Fruit fly (Drosophila melanogaster) whole organism, embryonic: ENCODE measurements around the gene CG7248.

Experiments used
- ATbp ChIP-seq: fragments of 200-800 bp; sonication (Bioruptor generic); optimal IDR thresholded peaks from 2 replicates; lab custom pipeline; 2017; ENCODE audit warnings: missing biosample characterization, mild to moderate bottlenecking, missing genetic modification characterization, missing genetic modification reagents
- CG10979 ChIP-seq: fragments of 200-800 bp; sonication (Bioruptor generic); optimal IDR thresholded peaks from 2 replicates; lab custom pipeline; 2018; ENCODE audit warnings: missing biosample characterization, mild to moderate bottlenecking, missing genetic modification characterization, moderate library complexity
- CG11456 ChIP-seq: fragments of 200-800 bp; sonication (Bioruptor generic); IDR thresholded peaks from 3 replicates; pipeline ENCODE4 v1.3.6; 2022; ENCODE audit warnings: missing biosample characterization, missing genetic modification characterization
- CG14014 ChIP-seq: fragments of 200-800 bp; sonication (Bioruptor generic); IDR thresholded peaks from 2 replicates; pipeline ENCODE4 v1.3.6; 2022; ENCODE audit warnings: missing biosample characterization, missing genetic modification characterization
- CG14860 ChIP-seq: fragments of 200-800 bp; sonication (Bioruptor generic); IDR thresholded peaks from 3 replicates; pipeline ENCODE4 v1.3.6; 2022; ENCODE audit warnings: missing biosample characterization, missing genetic modification characterization; ENCODE audit not compliant: partially characterized antibody
- CG15696 ChIP-seq: fragments of 200-800 bp; sonication (Bioruptor generic); optimal IDR thresholded peaks from 2 replicates; lab custom pipeline; 2019; ENCODE audit warnings: missing biosample characterization, mild to moderate bottlenecking, missing genetic modification characterization, moderate library complexity
- CG18599 ChIP-seq: fragments of 200-800 bp; sonication (Bioruptor generic); optimal IDR thresholded peaks from 3 replicates; lab custom pipeline; 2017; ENCODE audit warnings: missing biosample characterization, missing genetic modification characterization, mild to moderate bottlenecking, moderate library complexity, missing genetic modification reagents
- CG31388 ChIP-seq: fragments of 200-800 bp; sonication (Bioruptor generic); optimal IDR thresholded peaks from 2 replicates; lab custom pipeline; 2016; ENCODE audit warnings: missing biosample characterization, missing genetic modification characterization
- CG32532 ChIP-seq: fragments of 200-800 bp; sonication (Bioruptor generic); IDR thresholded peaks from 2 replicates; pipeline ENCODE4 v1.3.6; 2022; ENCODE audit warnings: missing biosample characterization, missing genetic modification characterization
- CG34224 ChIP-seq: fragments of 200-800 bp; sonication (Bioruptor generic); IDR thresholded peaks from 3 replicates; pipeline ENCODE4 v1.3.6; 2022; ENCODE audit warnings: missing biosample characterization, missing genetic modification characterization; ENCODE audit not compliant: partially characterized antibody
- CG34422 ChIP-seq: fragments of 200-800 bp; sonication (Bioruptor generic); IDR thresholded peaks from 3 replicates; pipeline ENCODE4 v1.3.6; 2022; ENCODE audit warnings: missing biosample characterization, missing genetic modification characterization
- CG3847 ChIP-seq: fragments of 200-800 bp; sonication (Bioruptor generic); IDR thresholded peaks from 2 replicates; pipeline ENCODE4 v1.3.6; 2022; ENCODE audit warnings: missing biosample characterization, missing genetic modification characterization
- CG4328 ChIP-seq: fragments of 200-800 bp; sonication (Bioruptor generic); optimal IDR thresholded peaks from 3 replicates; lab custom pipeline; 2017; ENCODE audit warnings: missing biosample characterization, missing genetic modification reagents, missing genetic modification characterization
- CG4360 ChIP-seq: fragments of 200-800 bp; sonication (Bioruptor generic); IDR thresholded peaks from 2 replicates; pipeline ENCODE4 v1.3.6; 2022; ENCODE audit warnings: missing biosample characterization, missing genetic modification characterization
- CG7928 ChIP-seq: fragments of 200-800 bp; sonication (Bioruptor generic); optimal IDR thresholded peaks from 2 replicates; lab custom pipeline; 2017; ENCODE audit warnings: missing biosample characterization, mild to moderate bottlenecking, missing genetic modification characterization
- CG8290 ChIP-seq, 3 experiments: fragments of 200-800 bp; sonication (Bioruptor generic); optimal IDR thresholded peaks; 2 replicates each; lab custom pipeline; 2016 to 2019; ENCODE audit warnings: missing biosample characterization in 3 of 3, missing genetic modification characterization in 3 of 3, mild to moderate bottlenecking in 2 of 3, moderate library complexity in 1 of 3
- D ChIP-seq, 2 experiments: fragments of 200-800 bp in 1 of 2; fragments of >200 bp in 1 of 2; sonication (Bioruptor generic) in 1 of 2; optimal IDR thresholded peaks; 2 replicates in 1 of 2; 3 replicates in 1 of 2; lab custom pipeline; 2017; ENCODE audit warnings: mild to moderate bottlenecking in 1 of 2, missing biosample characterization in 1 of 2, missing genetic modification characterization in 1 of 2, missing genetic modification reagents in 1 of 2
- Dek ChIP-seq: fragments of 200-800 bp; sonication (Bioruptor generic); optimal IDR thresholded peaks from 3 replicates; lab custom pipeline; 2019; ENCODE audit warnings: missing biosample characterization, mild to moderate bottlenecking, missing genetic modification characterization, moderate library complexity
- Elba2 ChIP-seq: fragments of 200-800 bp; sonication (Bioruptor generic); optimal IDR thresholded peaks from 3 replicates; lab custom pipeline; 2016; ENCODE audit warnings: missing biosample characterization, missing genetic modification characterization
- HLH54F ChIP-seq: fragments of 200-800 bp; sonication (Bioruptor generic); optimal IDR thresholded peaks from 3 replicates; lab custom pipeline; 2016; ENCODE audit warnings: missing biosample characterization, missing genetic modification characterization
- HmgZ ChIP-seq: fragments of 200-800 bp; sonication (Bioruptor generic); optimal IDR thresholded peaks from 2 replicates; lab custom pipeline; 2018; ENCODE audit warnings: missing biosample characterization, mild to moderate bottlenecking, missing genetic modification characterization
- Hr51 ChIP-seq, 2 experiments: fragments of 200-800 bp; sonication (Bioruptor generic); optimal IDR thresholded peaks; 2 replicates in 1 of 2; 3 replicates in 1 of 2; lab custom pipeline; 2016 to 2018; ENCODE audit warnings: missing biosample characterization in 2 of 2, missing genetic modification characterization in 2 of 2, mild to moderate bottlenecking in 1 of 2, moderate library complexity in 1 of 2
- MBD-R2 ChIP-seq: fragments of 200-800 bp; sonication (Bioruptor generic); IDR thresholded peaks from 2 replicates; pipeline ENCODE4 v1.3.6; 2022; ENCODE audit warnings: missing biosample characterization, missing genetic modification characterization
- Poxn ChIP-seq: fragments of 200-800 bp; sonication (Bioruptor generic); IDR thresholded peaks from 2 replicates; pipeline ENCODE4 v1.3.6; 2022; ENCODE audit warnings: missing biosample characterization, missing genetic modification characterization
- Sin3A ChIP-seq: fragments of >200 bp; optimal IDR thresholded peaks from 2 replicates; lab custom pipeline; 2018
- Trl ChIP-seq, 3 experiments: fragments of >200 bp in 2 of 3; fragments of 200-800 bp in 1 of 3; sonication (Bioruptor generic) in 1 of 3; optimal IDR thresholded peaks; 2 replicates in 1 of 3; 3 replicates in 2 of 3; lab custom pipeline; 2016 to 2017; ENCODE audit warnings: missing biosample characterization in 1 of 3, missing genetic modification characterization in 1 of 3
- ash1 ChIP-seq: fragments of 200-800 bp; sonication (Bioruptor generic); optimal IDR thresholded peaks from 2 replicates; lab custom pipeline; 2018; ENCODE audit warnings: missing biosample characterization, mild to moderate bottlenecking, missing genetic modification characterization
- caup ChIP-seq: fragments of 200-800 bp; sonication (Bioruptor generic); optimal IDR thresholded peaks from 3 replicates; lab custom pipeline; 2017; ENCODE audit warnings: missing biosample characterization, mild to moderate bottlenecking, missing genetic modification characterization, moderate library complexity; ENCODE audit not compliant: severe bottlenecking
- corto ChIP-seq: fragments of 200-800 bp; sonication (Bioruptor generic); optimal IDR thresholded peaks from 2 replicates; lab custom pipeline; 2016; ENCODE audit warnings: missing biosample characterization, mild to moderate bottlenecking, missing genetic modification characterization, moderate library complexity
- dan ChIP-seq: fragments of 200-800 bp; sonication (Bioruptor generic); IDR thresholded peaks from 2 replicates; pipeline ENCODE4 v1.3.6; 2022; ENCODE audit warnings: missing biosample characterization, missing genetic modification characterization
- ems ChIP-seq: fragments of 200-800 bp; sonication (Bioruptor generic); optimal IDR thresholded peaks from 3 replicates; lab custom pipeline; 2016; ENCODE audit warnings: missing biosample characterization, missing genetic modification characterization
- fd96Cb ChIP-seq: fragments of 200-800 bp; sonication (Bioruptor generic); optimal IDR thresholded peaks from 2 replicates; lab custom pipeline; 2018; ENCODE audit warnings: missing biosample characterization, mild to moderate bottlenecking, missing genetic modification characterization, moderate library complexity
- gce ChIP-seq: fragments of 200-800 bp; sonication (Bioruptor generic); IDR thresholded peaks from 3 replicates; pipeline ENCODE4 v1.3.6; 2022; ENCODE audit warnings: missing biosample characterization, missing genetic modification characterization
- grau ChIP-seq: fragments of 200-800 bp; optimal IDR thresholded peaks from 3 replicates; lab custom pipeline; 2019; ENCODE audit warnings: missing biosample characterization, mild to moderate bottlenecking, missing genetic modification characterization, moderate library complexity
- her ChIP-seq: fragments of 200-800 bp; sonication (Bioruptor generic); optimal IDR thresholded peaks from 2 replicates; lab custom pipeline; 2016; ENCODE audit warnings: missing biosample characterization, missing genetic modification characterization
- insv ChIP-seq, 2 experiments: fragments of 200-800 bp; sonication (Bioruptor generic); optimal IDR thresholded peaks; 3 replicates each; lab custom pipeline; 2016 to 2018; ENCODE audit warnings: missing biosample characterization in 2 of 2, missing genetic modification characterization in 2 of 2
- luna ChIP-seq: fragments of 200-800 bp; sonication (Bioruptor generic); optimal IDR thresholded peaks from 2 replicates; lab custom pipeline; 2016; ENCODE audit warnings: missing biosample characterization, missing genetic modification characterization
- prd ChIP-seq, 3 experiments: fragments of >200 bp in 2 of 3; fragments of 200-800 bp in 1 of 3; sonication (Bioruptor generic) in 1 of 3; optimal IDR thresholded peaks in 2 of 3; IDR thresholded peaks in 1 of 3; 2 replicates in 2 of 3; 3 replicates in 1 of 3; pipeline versions ENCODE4 v1.3.6 to Lab custom; 2017 to 2022; ENCODE audit warnings: missing biosample characterization in 1 of 3, missing genetic modification characterization in 1 of 3
- repo ChIP-seq: fragments of 200-800 bp; sonication (Bioruptor generic); optimal IDR thresholded peaks from 2 replicates; lab custom pipeline; 2016; ENCODE audit warnings: missing biosample characterization, missing genetic modification characterization
- scrt ChIP-seq: fragments of 200-800 bp; sonication (Bioruptor generic); optimal IDR thresholded peaks from 2 replicates; lab custom pipeline; 2018; ENCODE audit warnings: missing biosample characterization, mild to moderate bottlenecking, missing genetic modification characterization, moderate library complexity
- sens-2 ChIP-seq: fragments of 200-800 bp; sonication (Bioruptor generic); IDR thresholded peaks from 2 replicates; pipeline ENCODE4 v1.3.6; 2022; ENCODE audit warnings: missing biosample characterization, missing genetic modification characterization
- ttk ChIP-seq: fragments of 200-800 bp; sonication (Bioruptor generic); IDR thresholded peaks from 2 replicates; pipeline ENCODE4 v2.1.2; 2022; ENCODE audit warnings: missing biosample characterization, missing genetic modification characterization
- unpg ChIP-seq: fragments of 200-800 bp; sonication (Bioruptor generic); optimal IDR thresholded peaks from 3 replicates; lab custom pipeline; 2018; ENCODE audit warnings: missing biosample characterization, mild to moderate bottlenecking, missing genetic modification characterization, moderate library complexity
- usp ChIP-seq: fragments of >200 bp; optimal IDR thresholded peaks from 2 replicates; lab custom pipeline; 2017; ENCODE audit warnings: missing biosample characterization, missing genetic modification characterization

The CG7248 gene

dm6 chr3L:11997959-11998358, 44.1 kb downstream of the CG7248 start, which contains the start of gene Grip163 (continued):
- TF ChIP-seq Trl (optimal IDR thresholded peaks at IDR 0.05; lab: Kevin White, UChicago) (no peak), Trl (GFP tag; optimal IDR thresholded peaks at IDR 0.05; lab: Kevin White, UChicago) (no peak), Elba2 (GFP tag; lab: Kevin White, UChicago) (peak; percentile 20), corto (GFP tag; lab: Kevin White, UChicago) (no peak), CG14014 (GFP tag; lab: Robert Waterston, UW) (no peak), ems (GFP tag; lab: Kevin White, UChicago) (no peak), scrt (GFP tag; lab: Kevin White, UChicago) (no peak), insv (GFP tag; optimal IDR thresholded peaks at IDR 0.05; lab: Kevin White, UChicago) (peak in 1 of 2 experiments; percentile 77), MBD-R2 (GFP tag; lab: Robert Waterston, UW) (peak; percentile 51; the same call in 1 of the 2 replicates), CG8290 (GFP tag; optimal IDR thresholded peaks at IDR 0.05; lab: Kevin White, UChicago) (no peak), CG8290 (tag; optimal IDR thresholded peaks at IDR 0.05; lab: Kevin White, UChicago) (no peak), Poxn (GFP tag; lab: Robert Waterston, UW) (no peak), prd (optimal IDR thresholded peaks at IDR 0.05; lab: Kevin White, UChicago) (no peak), prd (GFP tag; IDR thresholded peaks at IDR 0.05; lab: Robert Waterston, UW) (no peak), dan (GFP tag; lab: Robert Waterston, UW) (no peak), CG10979 (no peak), CG7928 (GFP tag; lab: Kevin White, UChicago) (no peak), D (optimal IDR thresholded peaks at IDR 0.05; lab: Kevin White, UChicago) (no peak), D (GFP tag; optimal IDR thresholded peaks at IDR 0.05; lab: Kevin White, UChicago) (no peak), Sin3A (lab: Kevin White, UChicago) (no peak)

- TF ChIP-seq luna (peak; percentile 59), ttk (GFP tag; lab: Robert Waterston, UW) (peak; percentile 14; the same call in 1 of the 2 replicates), CG15696 (peak; percentile 37), usp (GFP tag; lab: Kevin White, UChicago) (no peak), CG11456 (peak; percentile 71; the same call in 2 of the 3 replicates), D (optimal IDR thresholded peaks at IDR 0.05; lab: Kevin White, UChicago) (no peak), D (GFP tag; optimal IDR thresholded peaks at IDR 0.05; lab: Kevin White, UChicago) (no peak), CG32532 (peak; percentile 75), CG18599 (GFP tag; lab: Kevin White, UChicago) (peak; percentile 39), fd96Cb (tag; lab: Kevin White, UChicago) (peak; percentile 52), repo (GFP tag; lab: Kevin White, UChicago) (peak; percentile 67), CG4360 (GFP tag; lab: Robert Waterston, UW) (no peak), CG3847 (GFP tag; lab: Robert Waterston, UW) (peak; percentile 94), caup (GFP tag; lab: Kevin White, UChicago) (peak; percentile 76), CG34422 (GFP tag; lab: Robert Waterston, UW) (peak; percentile 51; the same call in 2 of the 3 replicates), unpg (GFP tag; lab: Kevin White, UChicago) (peak; percentile 58), grau (peak; percentile 64), dan (GFP tag; lab: Robert Waterston, UW) (no peak), sens-2 (GFP tag; lab: Robert Waterston, UW) (no peak), ash1 (GFP tag; lab: Kevin White, UChicago) (no peak), Dek (tag; lab: Kevin White, UChicago) (peak; percentile 74), her (GFP tag; lab: Kevin White, UChicago) (peak; percentile 76), CG4328 (GFP tag; lab: Kevin White, UChicago) (peak; percentile 12), CG31388 (peak; percentile 61), HLH54F (GFP tag; lab: Kevin White, UChicago) (peak; percentile 91), ATbp (no peak), HmgZ (tag; lab: Kevin White, UChicago) (peak; percentile 80), Hr51 (GFP tag; optimal IDR thresholded peaks at IDR 0.05; lab: Kevin White, UChicago) (peak in 1 of 2 experiments; percentile 88), CG34224 (GFP tag; lab: Robert Waterston, UW) (peak; percentile 84), gce (GFP tag; lab: Robert Waterston, UW) (0 out of 3 replicates have a peak, but pooled peaks have one; percentile 5), CG14860 (GFP tag; lab: Robert Waterston, UW) (peak; percentile 83; the same call in 2 of the 3 replicates)
Observed at dm6 chr3L:12002321-12003248, 48.7 kb downstream of the CG7248 start, which contains the start of the genes Pop2 and CG6928. Gene Pop2, minus strand, starts transcription at chr3L:12002915. Gene CG6928, plus strand, starts transcription at chr3L:12003155.
